Worm (Caenorhabditis elegans) whole organism, midembryonic: ENCODE measurements around the gene K09E4.1.

ENCODE experiments used
- T22C8.4 ChIP-seq: fragments of 200-800 bp; sonication (Bioruptor generic); IDR thresholded peaks from 2 replicates; pipeline ENCODE4 v1.3.6; 2022; ENCODE audit warnings: missing genetic modification characterization, missing compliant biosample characterization
- cog-1 ChIP-seq: sonication (generic microtip); optimal IDR thresholded peaks from 2 replicates; lab custom pipeline; 2016; ENCODE audit warnings: missing genetic modification characterization, missing compliant biosample characterization
- flt-1 ChIP-seq: fragments of 200-800 bp; sonication (Bioruptor generic); IDR thresholded peaks from 2 replicates; pipeline ENCODE4 v1.3.6; 2022; ENCODE audit warnings: missing genetic modification characterization, missing compliant biosample characterization
- klf-2 ChIP-seq: fragments of 200-800 bp; sonication (Bioruptor generic); conservative IDR thresholded peaks from 2 replicates; pipeline ENCODE4 v1.3.6; 2022; ENCODE audit warnings: missing genetic modification reagents, missing genetic modification characterization, missing compliant biosample characterization
- med-1 ChIP-seq: sonication (generic microtip); optimal IDR thresholded peaks from 2 replicates; lab custom pipeline; 2017; ENCODE audit warnings: missing genetic modification characterization, mild to moderate bottlenecking, missing compliant biosample characterization, antibody characterized with exemption, missing genetic modification reagents; ENCODE audit not compliant: insufficient read depth
- ref-1 ChIP-seq: fragments of 200-800 bp; sonication (Bioruptor generic); conservative IDR thresholded peaks from 2 replicates; pipeline ENCODE4 v1.3.6; 2022; ENCODE audit warnings: missing genetic modification reagents, missing genetic modification characterization, missing compliant biosample characterization
- tab-1 ChIP-seq: fragments of 200-800 bp; sonication (Bioruptor generic); IDR thresholded peaks from 2 replicates; pipeline ENCODE4 v1.3.6; 2022; ENCODE audit warnings: missing genetic modification characterization, missing compliant biosample characterization
- ztf-23 ChIP-seq: fragments of 200-800 bp; sonication (Bioruptor generic); IDR thresholded peaks from 2 replicates; pipeline ENCODE4 v1.3.6; 2022; ENCODE audit warnings: missing genetic modification reagents, missing genetic modification characterization, missing compliant biosample characterization
- ztf-29 ChIP-seq: fragments of 200-800 bp; sonication (Bioruptor generic); IDR thresholded peaks from 2 replicates; pipeline ENCODE4 v1.3.6; 2022; ENCODE audit warnings: missing genetic modification reagents, missing genetic modification characterization, missing compliant biosample characterization

The K09E4.1 gene

DNA sequence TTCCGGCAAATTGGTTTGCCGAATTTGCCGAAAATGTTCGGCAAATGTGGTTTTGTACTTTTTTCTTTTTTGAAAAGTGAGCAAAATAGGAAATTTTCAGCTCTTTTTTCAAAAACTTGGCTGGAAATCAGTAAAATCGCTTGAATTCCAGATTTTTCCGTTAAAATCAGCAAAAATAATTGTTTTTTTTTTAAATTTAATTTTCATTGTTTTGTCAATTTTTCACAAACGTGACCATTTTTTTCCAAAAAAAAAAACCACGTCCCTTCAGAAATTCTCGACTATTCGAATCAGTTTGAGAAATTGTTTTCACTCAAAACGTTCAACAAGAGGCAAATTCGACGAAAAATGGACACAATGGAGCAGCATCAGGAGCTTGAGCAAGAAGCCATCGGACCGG is at the start of gene K09E4.1:
TSS of gene K09E4.1 (plus strand) at position 301 of the 400 bp plus-strand sequence.
- TF ChIP-seq T22C8.4 (GFP tag; lab: Robert Waterston, UW) (no peak), cog-1 (tag; lab: Kevin White, UChicago) (no peak), tab-1 (GFP tag; lab: Robert Waterston, UW) (no peak), ref-1 (GFP tag; lab: Robert Waterston, UW) (no peak), ztf-29 (GFP tag; lab: Robert Waterston, UW) (no peak), med-1 (GFP tag; lab: Kevin White, UChicago) (no peak), klf-2 (no peak), flt-1 (no peak), ztf-23 (no peak)

DNA sequence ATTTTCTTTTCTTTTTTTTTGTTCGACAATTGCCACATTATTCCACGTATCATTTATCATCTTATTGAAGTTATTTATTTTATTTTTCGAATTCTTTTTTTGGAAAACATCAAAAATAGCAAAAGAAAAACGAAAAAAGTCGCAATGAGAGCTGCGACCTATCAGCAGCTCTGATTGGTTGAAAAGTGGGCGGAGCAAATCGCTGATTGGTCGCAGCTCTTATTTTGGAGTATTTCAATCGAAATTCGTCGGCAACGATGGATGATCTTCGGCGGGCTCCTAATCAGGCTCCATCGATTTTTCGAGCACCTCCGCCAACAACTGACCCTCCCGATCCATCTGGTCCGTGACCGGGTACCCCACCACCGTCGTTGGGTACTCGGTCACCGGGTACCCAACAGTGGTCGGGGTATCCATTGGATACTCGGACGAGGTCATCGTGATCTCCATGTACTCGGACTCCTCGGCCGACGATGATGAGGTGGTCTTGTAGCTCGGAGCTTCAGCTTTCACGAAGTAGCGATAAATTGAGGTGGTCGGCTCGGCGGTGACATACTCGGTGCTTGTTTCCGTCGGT is 47.8 kb upstream of the K09E4.1 start:
- TF ChIP-seq ztf-23 (no peak), ztf-29 (GFP tag; lab: Robert Waterston, UW) (no peak), flt-1 (no peak), klf-2 (no peak), cog-1 (tag; lab: Kevin White, UChicago) (no peak), med-1 (GFP tag; lab: Kevin White, UChicago) (no peak), T22C8.4 (GFP tag; lab: Robert Waterston, UW) (no peak), tab-1 (GFP tag; lab: Robert Waterston, UW) (no peak), ref-1 (GFP tag; lab: Robert Waterston, UW) (no peak)

ce11 chrII:14091182-14091581 is 46.5 kb upstream of the K09E4.1 start:
- TF ChIP-seq ref-1 (GFP tag; lab: Robert Waterston, UW) = no peak
- TF ChIP-seq flt-1 = no peak
- no peak for TF ChIP-seq ztf-29 (GFP tag; lab: Robert Waterston, UW)
- TF ChIP-seq cog-1 (tag; lab: Kevin White, UChicago) = no peak

DNA sequence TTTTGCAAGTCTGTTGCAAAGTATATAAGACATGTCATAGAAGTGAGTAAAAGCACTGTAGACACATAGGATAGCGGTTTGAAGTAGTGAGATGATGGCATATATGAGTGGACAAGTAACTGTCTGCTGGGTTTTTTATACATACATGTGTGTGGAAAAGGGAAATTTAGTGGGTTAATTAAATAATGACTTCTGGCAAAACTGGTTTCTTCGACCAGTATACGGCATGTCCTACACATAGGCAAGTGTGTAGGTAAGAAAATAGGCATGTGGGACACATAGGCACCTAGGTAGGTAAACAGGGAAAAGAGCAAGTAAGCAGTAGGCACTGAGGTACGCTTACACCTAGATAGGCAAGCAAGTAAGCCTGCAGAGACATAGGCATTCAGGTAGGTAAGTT is 43.0 kb upstream of the K09E4.1 start, which contains the start of gene col-87:
TSS of gene col-87 (minus strand) at position 101 of the 400 bp plus-strand sequence.
- TF ChIP-seq ref-1 (GFP tag; lab: Robert Waterston, UW) = no peak
- TF ChIP-seq klf-2 = no peak
- TF ChIP-seq cog-1 (tag; lab: Kevin White, UChicago) = no peak
- no peak for TF ChIP-seq med-1 (GFP tag; lab: Kevin White, UChicago)
- TF ChIP-seq ztf-29 (GFP tag; lab: Robert Waterston, UW) = no peak
- no peak for TF ChIP-seq tab-1 (GFP tag; lab: Robert Waterston, UW)
- TF ChIP-seq ztf-23 = no peak
- no peak for TF ChIP-seq T22C8.4 (GFP tag; lab: Robert Waterston, UW)
- no peak for TF ChIP-seq flt-1

- TF ChIP-seq ref-1 (GFP tag; lab: Robert Waterston, UW) (no peak), med-1 (GFP tag; lab: Kevin White, UChicago) (no peak), tab-1 (GFP tag; lab: Robert Waterston, UW) (no peak), klf-2 (no peak), ztf-23 (no peak), T22C8.4 (GFP tag; lab: Robert Waterston, UW) (no peak), ztf-29 (GFP tag; lab: Robert Waterston, UW) (no peak), flt-1 (no peak), cog-1 (tag; lab: Kevin White, UChicago) (no peak)
Observed at ce11 chrII:14095875-14096274, 41.8 kb upstream of the K09E4.1 start.

DNA sequence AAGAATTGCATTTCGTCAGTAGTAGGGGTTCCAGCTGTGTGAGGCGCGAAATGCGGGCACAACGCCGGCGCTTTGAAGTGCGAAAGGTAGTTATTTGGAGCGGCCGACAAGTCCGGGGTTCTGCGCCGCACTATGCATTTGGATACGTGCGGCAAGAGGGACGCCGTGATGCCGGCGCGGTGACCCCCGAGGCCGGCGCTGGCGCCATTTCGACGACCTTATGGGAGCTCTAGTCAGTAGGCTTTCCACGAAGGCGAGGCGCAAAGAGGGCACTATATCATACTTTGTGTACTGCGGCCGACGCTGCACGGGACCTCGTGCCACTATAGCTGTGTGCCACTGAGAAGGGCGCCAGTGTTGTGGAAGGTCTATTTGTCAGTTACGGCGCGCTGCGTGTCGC is 40.8 kb upstream of the K09E4.1 start:
- TF ChIP-seq ztf-23 = peak; percentile 3; the same call in 1 of the 2 replicates
- 0 out of 2 replicates have a peak, but pooled peaks have one; percentile 7 for TF ChIP-seq flt-1
- TF ChIP-seq ztf-29 (GFP tag; lab: Robert Waterston, UW) = no peak

DNA sequence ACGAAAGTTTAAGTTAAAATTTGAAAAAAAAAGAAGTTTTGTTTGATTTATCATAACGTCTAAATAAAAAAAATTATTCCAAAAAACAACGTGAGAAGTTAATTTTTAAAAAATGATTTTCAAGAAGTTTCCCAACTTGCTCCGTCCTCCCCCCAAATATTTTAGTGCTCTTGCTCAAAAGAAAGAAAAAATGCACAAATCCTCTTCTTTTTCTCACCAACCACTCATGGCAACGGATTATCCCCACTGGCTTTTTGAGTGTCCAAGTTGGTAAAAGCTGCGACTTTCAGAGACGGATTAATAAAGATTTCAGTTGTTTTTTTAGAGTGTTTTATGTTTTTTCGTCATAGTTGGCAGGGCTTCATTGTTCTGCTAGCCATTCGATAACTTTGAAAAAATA is 40.1 kb upstream of the K09E4.1 start, which contains the start of gene Y39G8C.2:
TSS of gene Y39G8C.2 (minus strand) at position 101 of the 400 bp plus-strand sequence.
- TF ChIP-seq klf-2 (no peak), tab-1 (GFP tag; lab: Robert Waterston, UW) (no peak), flt-1 (no peak), ref-1 (GFP tag; lab: Robert Waterston, UW) (no peak), cog-1 (tag; lab: Kevin White, UChicago) (no peak), ztf-29 (GFP tag; lab: Robert Waterston, UW) (no peak), ztf-23 (no peak), med-1 (GFP tag; lab: Kevin White, UChicago) (no peak), T22C8.4 (GFP tag; lab: Robert Waterston, UW) (no peak)

DNA sequence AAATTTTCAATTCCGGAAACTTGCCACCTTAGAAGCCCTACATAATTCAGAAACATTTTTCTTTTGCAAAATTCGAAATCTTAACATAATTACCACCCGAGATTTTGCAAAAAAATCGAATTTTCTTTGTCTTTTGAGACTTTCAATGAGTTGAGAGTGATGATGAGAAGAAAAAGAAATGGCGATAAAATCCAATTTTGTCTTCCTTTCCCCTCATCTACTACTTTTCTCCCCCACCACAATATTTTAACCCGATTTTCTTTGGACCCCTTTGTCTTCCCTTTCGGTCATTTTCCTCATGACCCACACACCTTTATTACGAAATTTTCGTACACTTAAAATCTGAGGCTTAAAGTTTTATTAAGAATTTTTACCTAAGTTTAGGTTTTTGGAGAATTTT is 39.3 kb upstream of the K09E4.1 start:
- no peak for TF ChIP-seq ztf-29 (GFP tag; lab: Robert Waterston, UW)

ce11 chrII:14100963-14101362 is 36.7 kb upstream of the K09E4.1 start, which contains the start of gene bkip-1:
Gene bkip-1, plus strand, starts transcription at chrII:14101263.
- no peak for TF ChIP-seq klf-2
- TF ChIP-seq ztf-23 = no peak
- TF ChIP-seq flt-1 = no peak
- TF ChIP-seq T22C8.4 (GFP tag; lab: Robert Waterston, UW) = no peak
- no peak for TF ChIP-seq ztf-29 (GFP tag; lab: Robert Waterston, UW)
- no peak for TF ChIP-seq cog-1 (tag; lab: Kevin White, UChicago)
- no peak for TF ChIP-seq ref-1 (GFP tag; lab: Robert Waterston, UW)

- TF ChIP-seq ref-1 (GFP tag; lab: Robert Waterston, UW) (no peak), klf-2 (no peak), ztf-29 (GFP tag; lab: Robert Waterston, UW) (no peak), tab-1 (GFP tag; lab: Robert Waterston, UW) (no peak), T22C8.4 (GFP tag; lab: Robert Waterston, UW) (no peak), flt-1 (no peak)
Observed at ce11 chrII:14102112-14102511, 35.5 kb upstream of the K09E4.1 start.
